Fruit fly (Drosophila melanogaster): ENCODE results near the gene CG33303.

DNA sequence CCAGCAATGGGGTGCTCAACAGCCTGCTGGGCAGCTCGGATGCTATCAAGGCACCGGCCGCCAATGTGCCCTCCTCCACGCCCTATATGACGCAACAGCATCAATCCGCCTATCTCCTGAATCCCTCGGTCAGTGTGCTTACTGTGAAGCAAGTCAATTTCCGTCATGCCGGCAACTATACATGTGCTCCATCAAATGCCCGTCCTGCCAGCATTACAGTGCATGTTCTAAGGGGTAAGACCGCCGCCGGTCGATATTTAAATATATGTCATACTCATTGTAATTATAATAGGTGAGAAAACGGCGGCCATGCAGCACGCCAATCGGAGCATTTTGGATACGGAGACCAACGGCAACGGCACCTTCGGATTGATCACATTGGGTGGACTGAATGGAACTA, 3.1 kb upstream of the CG33303 start:
- TF ChIP-seq CG1620 (GFP tag; optimal IDR thresholded peaks at IDR 0.05), result no peak
- no peak for TF ChIP-seq Clk (GFP tag; optimal IDR thresholded peaks at IDR 0.05)
- no peak for TF ChIP-seq tj (GFP tag; optimal IDR thresholded peaks at IDR 0.05)
- TF ChIP-seq kay (GFP tag; ENCODE audit: borderline replicate concordance), result no peak
- no peak for TF ChIP-seq CG12768 (GFP tag; optimal IDR thresholded peaks at IDR 0.05)
- no peak for TF ChIP-seq Crg-1 (GFP tag; optimal IDR thresholded peaks at IDR 0.05)
- no peak for TF ChIP-seq pad (GFP tag; optimal IDR thresholded peaks at IDR 0.05)
- no peak for TF ChIP-seq Hr96 (GFP tag; optimal IDR thresholded peaks at IDR 0.05)
- TF ChIP-seq ovo (GFP tag; optimal IDR thresholded peaks at IDR 0.05), result no peak

All from whole organism, adult.